Fruit fly (Drosophila melanogaster) whole organism, embryonic: ENCODE results near the gene AcCoAS.

Experiments
- ATbp ChIP-seq: fragments of 200-800 bp; sonication (Bioruptor generic); optimal IDR thresholded peaks from 2 replicates; lab custom pipeline; 2017; ENCODE audit warnings: missing biosample characterization, mild to moderate bottlenecking, missing genetic modification characterization, missing genetic modification reagents
- Abd-B ChIP-seq: fragments of 200-800 bp; sonication (Bioruptor generic); optimal IDR thresholded peaks from 2 replicates; lab custom pipeline; 2018; ENCODE audit warnings: missing biosample characterization, mild to moderate bottlenecking, missing genetic modification characterization, moderate library complexity
- Atf-2 ChIP-seq: fragments of 200-800 bp; sonication (Bioruptor generic); optimal IDR thresholded peaks from 2 replicates; lab custom pipeline; 2016; ENCODE audit warnings: missing biosample characterization, missing genetic modification characterization
- Awh ChIP-seq: fragments of 200-800 bp; sonication (Bioruptor generic); IDR thresholded peaks from 2 replicates; pipeline ENCODE4, ENCODE4 v1.3.6; 2022; ENCODE audit warnings: missing biosample characterization, missing genetic modification characterization
- B-H1 ChIP-seq: fragments of 200-800 bp; sonication (Bioruptor generic); IDR thresholded peaks from 3 replicates; pipeline ENCODE4 v1.3.6; 2022; ENCODE audit warnings: missing biosample characterization, missing genetic modification characterization
- BtbVII ChIP-seq: fragments of 200-800 bp; sonication (Bioruptor generic); optimal IDR thresholded peaks from 3 replicates; lab custom pipeline; 2017; ENCODE audit warnings: missing biosample characterization, mild to moderate bottlenecking, missing genetic modification characterization
- CG10959 ChIP-seq: fragments of 200-800 bp; sonication (Bioruptor generic); IDR thresholded peaks from 2 replicates; pipeline ENCODE4 v1.3.6; 2022; ENCODE audit warnings: missing biosample characterization, missing genetic modification characterization
- CG11093 ChIP-seq: fragments of 200-800 bp; sonication (Bioruptor generic); IDR thresholded peaks from 3 replicates; pipeline ENCODE4 v1.3.6; 2022; ENCODE audit warnings: missing biosample characterization, missing genetic modification characterization
- CG11247 ChIP-seq: fragments of 200-800 bp; sonication (Bioruptor generic); IDR thresholded peaks from 2 replicates; pipeline ENCODE4 v1.3.6; 2022; ENCODE audit warnings: missing biosample characterization, missing genetic modification characterization
- CG11504 ChIP-seq: fragments of 200-800 bp; sonication (Bioruptor generic); optimal IDR thresholded peaks from 3 replicates; lab custom pipeline; 2019; ENCODE audit warnings: missing biosample characterization, mild to moderate bottlenecking, missing genetic modification characterization, moderate library complexity
- CG14441 ChIP-seq: fragments of 200-800 bp; sonication (Bioruptor generic); IDR thresholded peaks from 2 replicates; pipeline ENCODE4 v1.3.6; 2022; ENCODE audit warnings: missing biosample characterization, missing genetic modification characterization
- CG15073 ChIP-seq: fragments of 200-800 bp; sonication (Bioruptor generic); optimal IDR thresholded peaks from 2 replicates; lab custom pipeline; 2016; ENCODE audit warnings: missing biosample characterization, missing genetic modification characterization
- CG15479 ChIP-seq: fragments of 200-800 bp; sonication (Bioruptor generic); optimal IDR thresholded peaks from 3 replicates; lab custom pipeline; 2019; ENCODE audit warnings: missing biosample characterization, mild to moderate bottlenecking, missing genetic modification characterization, moderate library complexity
- CG15601 ChIP-seq: fragments of 200-800 bp; sonication (Bioruptor generic); optimal IDR thresholded peaks from 3 replicates; lab custom pipeline; 2019; ENCODE audit warnings: missing biosample characterization, mild to moderate bottlenecking, missing genetic modification characterization, moderate library complexity
- CG16813 ChIP-seq: fragments of 200-800 bp; sonication (Bioruptor generic); IDR thresholded peaks from 3 replicates; pipeline ENCODE4 v1.3.6; 2022; ENCODE audit warnings: missing biosample characterization, missing genetic modification characterization; ENCODE audit not compliant: partially characterized antibody
- CG17361 ChIP-seq: fragments of 200-800 bp; sonication (Bioruptor generic); IDR thresholded peaks from 3 replicates; pipeline ENCODE4 v1.3.6; 2022; ENCODE audit warnings: missing biosample characterization, missing genetic modification characterization
- CG2116 ChIP-seq: fragments of 200-800 bp; sonication (Bioruptor generic); optimal IDR thresholded peaks from 3 replicates; lab custom pipeline; 2018; ENCODE audit warnings: missing biosample characterization, mild to moderate bottlenecking, missing genetic modification characterization
- CG2129 ChIP-seq: fragments of 200-800 bp; sonication (Bioruptor generic); IDR thresholded peaks from 2 replicates; pipeline ENCODE4 v1.3.6; 2022; ENCODE audit warnings: missing biosample characterization, missing genetic modification characterization; ENCODE audit not compliant: partially characterized antibody
- CG31441 ChIP-seq: fragments of 200-800 bp; sonication (Bioruptor generic); IDR thresholded peaks from 2 replicates; pipeline ENCODE4 v1.3.6; 2022; ENCODE audit warnings: missing biosample characterization, missing genetic modification characterization
- CG3281 ChIP-seq: fragments of 200-800 bp; sonication (Bioruptor generic); optimal IDR thresholded peaks from 3 replicates; lab custom pipeline; 2017; ENCODE audit warnings: missing biosample characterization, mild to moderate bottlenecking, missing genetic modification characterization
- CG33557 ChIP-seq: fragments of 200-800 bp; sonication (Bioruptor generic); optimal IDR thresholded peaks from 2 replicates; lab custom pipeline; 2019; ENCODE audit warnings: missing biosample characterization, mild to moderate bottlenecking, missing genetic modification characterization, moderate library complexity
- CG6689 ChIP-seq: fragments of 200-800 bp; sonication (Bioruptor generic); IDR thresholded peaks from 2 replicates; pipeline ENCODE4 v1.3.6; 2022; ENCODE audit warnings: missing biosample characterization, missing genetic modification characterization
- CG7556 ChIP-seq: fragments of 200-800 bp; sonication (Bioruptor generic); optimal IDR thresholded peaks from 2 replicates; lab custom pipeline; 2017; ENCODE audit warnings: missing biosample characterization, mild to moderate bottlenecking, missing genetic modification characterization
- CG7963 ChIP-seq: fragments of 200-800 bp; sonication (Bioruptor generic); IDR thresholded peaks from 3 replicates; pipeline ENCODE4 v1.3.6; 2022; ENCODE audit warnings: missing biosample characterization, missing genetic modification characterization; ENCODE audit not compliant: partially characterized antibody
- CG8388 ChIP-seq: fragments of 200-800 bp; sonication (Bioruptor generic); optimal IDR thresholded peaks from 2 replicates; lab custom pipeline; 2019; ENCODE audit warnings: missing biosample characterization, mild to moderate bottlenecking, missing genetic modification characterization, moderate library complexity
- CG8765 ChIP-seq: fragments of 200-800 bp; sonication (Bioruptor generic); IDR thresholded peaks from 2 replicates; pipeline ENCODE4 v1.3.6; 2022; ENCODE audit warnings: missing biosample characterization, missing genetic modification characterization
- CG8924 ChIP-seq: fragments of 200-800 bp; optimal IDR thresholded peaks from 3 replicates; lab custom pipeline; 2019; ENCODE audit warnings: missing biosample characterization, mild to moderate bottlenecking, missing genetic modification characterization, moderate library complexity
- CG9797 ChIP-seq: fragments of 200-800 bp; sonication (Bioruptor generic); optimal IDR thresholded peaks from 3 replicates; lab custom pipeline; 2018; ENCODE audit warnings: missing biosample characterization, mild to moderate bottlenecking, missing genetic modification characterization
- CG9932 ChIP-seq: fragments of 200-800 bp; sonication (Bioruptor generic); IDR thresholded peaks from 2 replicates; pipeline ENCODE4 v1.3.6; 2022; ENCODE audit warnings: missing biosample characterization, missing genetic modification characterization
- Dek ChIP-seq: fragments of 200-800 bp; sonication (Bioruptor generic); optimal IDR thresholded peaks from 3 replicates; lab custom pipeline; 2019; ENCODE audit warnings: missing biosample characterization, mild to moderate bottlenecking, missing genetic modification characterization, moderate library complexity
- Drgx ChIP-seq: fragments of 200-800 bp; sonication (Bioruptor generic); IDR thresholded peaks from 2 replicates; pipeline ENCODE4 v1.3.6; 2022; ENCODE audit warnings: missing biosample characterization, missing genetic modification characterization
- Hmr ChIP-seq: fragments of 200-800 bp; sonication (Bioruptor generic); optimal IDR thresholded peaks from 3 replicates; lab custom pipeline; 2017; ENCODE audit warnings: mild to moderate bottlenecking, missing biosample characterization, missing genetic modification reagents, missing genetic modification characterization
- Hr39 ChIP-seq: fragments of >200 bp; optimal IDR thresholded peaks from 2 replicates; lab custom pipeline; 2017
- MTF-1 ChIP-seq: fragments of 200-800 bp; sonication (Bioruptor generic); optimal IDR thresholded peaks from 2 replicates; lab custom pipeline; 2018; ENCODE audit warnings: missing biosample characterization, mild to moderate bottlenecking, missing genetic modification characterization, borderline replicate concordance
- NfI ChIP-seq: fragments of 200-800 bp; sonication (Bioruptor generic); optimal IDR thresholded peaks from 3 replicates; lab custom pipeline; 2018; ENCODE audit warnings: missing biosample characterization, mild to moderate bottlenecking, missing genetic modification characterization, moderate library complexity
- ara ChIP-seq: fragments of 200-800 bp; sonication (Bioruptor generic); IDR thresholded peaks from 2 replicates; pipeline ENCODE4 v1.3.6; 2022; ENCODE audit warnings: missing biosample characterization, missing genetic modification characterization
- az2 ChIP-seq: fragments of 200-800 bp; sonication (Bioruptor generic); optimal IDR thresholded peaks from 3 replicates; lab custom pipeline; 2016; ENCODE audit warnings: missing biosample characterization, missing genetic modification characterization
- br ChIP-seq: fragments of >200 bp; optimal IDR thresholded peaks from 2 replicates; lab custom pipeline; 2017
- chm ChIP-seq: fragments of 200-800 bp; sonication (Bioruptor generic); IDR thresholded peaks from 2 replicates; pipeline ENCODE4 v1.3.6; 2022; ENCODE audit warnings: missing biosample characterization, missing genetic modification characterization
- dati ChIP-seq: fragments of 200-800 bp; sonication (Bioruptor generic); IDR thresholded peaks from 2 replicates; pipeline ENCODE4 v1.3.6; 2022; ENCODE audit warnings: missing biosample characterization, missing genetic modification characterization
- ewg ChIP-seq: fragments of 200-800 bp; sonication (Bioruptor generic); optimal IDR thresholded peaks from 3 replicates; lab custom pipeline; 2017; ENCODE audit warnings: mild to moderate bottlenecking, missing biosample characterization, missing genetic modification reagents, missing genetic modification characterization
- fd3F ChIP-seq: fragments of 200-800 bp; sonication (Bioruptor generic); optimal IDR thresholded peaks from 2 replicates; lab custom pipeline; 2018; ENCODE audit warnings: missing biosample characterization, mild to moderate bottlenecking, missing genetic modification characterization, moderate library complexity
- ftz-f1 ChIP-seq: fragments of 200-800 bp; sonication (Bioruptor generic); optimal IDR thresholded peaks from 2 replicates; lab custom pipeline; 2016; ENCODE audit warnings: missing biosample characterization, missing genetic modification characterization
- jing ChIP-seq: fragments of 200-800 bp; sonication (Bioruptor generic); optimal IDR thresholded peaks from 2 replicates; lab custom pipeline; 2018; ENCODE audit warnings: missing biosample characterization, mild to moderate bottlenecking, missing genetic modification characterization
- klu ChIP-seq: fragments of 200-800 bp; sonication (Bioruptor generic); IDR thresholded peaks from 2 replicates; pipeline ENCODE4 v1.3.6; 2022; ENCODE audit warnings: missing biosample characterization, missing genetic modification characterization
- nom ChIP-seq: fragments of 200-800 bp; sonication (Bioruptor generic); optimal IDR thresholded peaks from 2 replicates; lab custom pipeline; 2017; ENCODE audit warnings: missing biosample characterization, missing genetic modification characterization, mild to moderate bottlenecking, moderate library complexity, missing genetic modification reagents
- pita ChIP-seq: fragments of 200-800 bp; sonication (Bioruptor generic); optimal IDR thresholded peaks from 2 replicates; lab custom pipeline; 2017; ENCODE audit warnings: missing biosample characterization, mild to moderate bottlenecking, missing genetic modification characterization
- sens-2 ChIP-seq: fragments of 200-800 bp; sonication (Bioruptor generic); IDR thresholded peaks from 2 replicates; pipeline ENCODE4 v1.3.6; 2022; ENCODE audit warnings: missing biosample characterization, missing genetic modification characterization
- ssp ChIP-seq: fragments of 200-800 bp; sonication (Bioruptor generic); IDR thresholded peaks from 2 replicates; pipeline ENCODE4 v1.3.6; 2022; ENCODE audit warnings: missing biosample characterization, missing genetic modification characterization
- usp ChIP-seq: fragments of >200 bp; optimal IDR thresholded peaks from 2 replicates; lab custom pipeline; 2017; ENCODE audit warnings: missing biosample characterization, missing genetic modification characterization
- wek ChIP-seq: fragments of 200-800 bp; sonication (Bioruptor generic); optimal IDR thresholded peaks from 3 replicates; lab custom pipeline; 2018; ENCODE audit warnings: missing biosample characterization, mild to moderate bottlenecking, missing genetic modification characterization, moderate library complexity

The AcCoAS gene

DNA sequence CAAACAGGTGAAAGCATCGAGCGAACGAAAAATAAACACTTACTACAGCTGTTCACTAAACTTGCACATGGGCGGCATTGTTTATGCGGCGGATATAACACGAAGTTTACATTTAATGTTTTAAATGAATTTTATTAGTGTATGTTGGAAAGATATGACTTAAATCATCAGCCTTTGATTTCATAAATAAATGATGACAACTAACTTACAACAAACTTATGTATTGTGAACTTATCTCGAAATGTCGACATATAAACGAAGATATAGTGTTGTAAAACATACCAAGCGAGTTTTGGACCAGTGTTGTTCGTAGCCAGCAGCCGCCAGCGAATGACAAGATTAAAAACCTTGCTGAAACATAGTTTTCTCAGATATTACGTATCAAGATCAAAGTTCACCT lies 24.4 kb upstream of the AcCoAS start, which contains the start of the genes CG11309 and CG7632 (continued):
- TF ChIP-seq Awh (GFP tag; lab: Robert Waterston, UW) = peak; percentile 99
- TF ChIP-seq Hmr (GFP tag; lab: Kevin White, UChicago) = peak; percentile 100
- peak; percentile 96 for TF ChIP-seq B-H1 (GFP tag; lab: Robert Waterston, UW)
- peak; percentile 99 for TF ChIP-seq ATbp (GFP tag; lab: Kevin White, UChicago)
- peak; percentile 97 for TF ChIP-seq CG11247
- peak; percentile 99 for TF ChIP-seq az2
- peak; percentile 96 for TF ChIP-seq Abd-B (GFP tag; lab: Kevin White, UChicago)
- peak; percentile 100 for TF ChIP-seq chm
- peak; percentile 95 for TF ChIP-seq dati (GFP tag; lab: Robert Waterston, UW)
- TF ChIP-seq CG9932 = peak; percentile 96
- TF ChIP-seq NfI (GFP tag; lab: Kevin White, UChicago) = peak; percentile 99
- TF ChIP-seq ssp (GFP tag; lab: Robert Waterston, UW) = peak; percentile 82
- peak; percentile 98 for TF ChIP-seq CG6689 (GFP tag; lab: Robert Waterston, UW)
- peak; percentile 97 for TF ChIP-seq Atf-2 (GFP tag; lab: Kevin White, UChicago)
- TF ChIP-seq wek (GFP tag; lab: Kevin White, UChicago) = peak; percentile 98
- TF ChIP-seq Drgx = peak; percentile 99
- TF ChIP-seq BtbVII (GFP tag; lab: Kevin White, UChicago) = peak; percentile 100
- TF ChIP-seq CG3281 = peak; percentile 100
- peak; percentile 81 for TF ChIP-seq CG15479 (GFP tag; lab: Kevin White, UChicago)
- peak; percentile 97 for TF ChIP-seq jing
- TF ChIP-seq CG8924 (tag; lab: Kevin White, UChicago) = peak; percentile 100
- peak; percentile 99 for TF ChIP-seq MTF-1 (GFP tag; lab: Kevin White, UChicago)
- no peak for TF ChIP-seq Hr39 (lab: Kevin White, UChicago)
- TF ChIP-seq CG2116 = peak; percentile 93
- peak; percentile 94 for TF ChIP-seq CG8765
- TF ChIP-seq sens-2 (GFP tag; lab: Robert Waterston, UW) = peak; percentile 99
- peak; percentile 10; the same call in 1 of the 3 replicates for TF ChIP-seq CG16813 (GFP tag; lab: Robert Waterston, UW)
- peak; percentile 96 for TF ChIP-seq ewg (GFP tag; lab: Kevin White, UChicago)
- peak; percentile 96 for TF ChIP-seq CG14441 (GFP tag; lab: Robert Waterston, UW)
- peak; percentile 99 for TF ChIP-seq CG7556 (GFP tag; lab: Kevin White, UChicago)
- TF ChIP-seq CG8388 (GFP tag; lab: Kevin White, UChicago) = peak; percentile 100
- no peak for TF ChIP-seq br
- TF ChIP-seq CG11093 = peak; percentile 91
- TF ChIP-seq CG15073 (GFP tag; lab: Kevin White, UChicago) = peak; percentile 79
- TF ChIP-seq CG2129 (GFP tag; lab: Robert Waterston, UW) = no peak
- peak; percentile 99 for TF ChIP-seq CG17361 (GFP tag; lab: Robert Waterston, UW)
- peak; percentile 89 for TF ChIP-seq klu (GFP tag; lab: Robert Waterston, UW)
- TF ChIP-seq Dek (tag; lab: Kevin White, UChicago) = peak; percentile 99
- peak; percentile 97 for TF ChIP-seq CG10959 (GFP tag; lab: Robert Waterston, UW)
- TF ChIP-seq pita (GFP tag; lab: Kevin White, UChicago) = no peak
- TF ChIP-seq ara (GFP tag; lab: Robert Waterston, UW) = peak; percentile 99
- TF ChIP-seq ftz-f1 (GFP tag; lab: Kevin White, UChicago) = peak; percentile 93
- TF ChIP-seq CG9797 (GFP tag; lab: Kevin White, UChicago) = peak; percentile 74
- TF ChIP-seq CG15601 = peak; percentile 99
- peak; percentile 98 for TF ChIP-seq CG11504 (tag; lab: Kevin White, UChicago)
- TF ChIP-seq nom (GFP tag; lab: Kevin White, UChicago) = peak; percentile 99
- no peak for TF ChIP-seq usp
- TF ChIP-seq fd3F = peak; percentile 98
- peak; percentile 100 for TF ChIP-seq CG33557
- peak; percentile 100 for TF ChIP-seq CG31441 (GFP tag; lab: Robert Waterston, UW)
- TF ChIP-seq CG7963 (GFP tag; lab: Robert Waterston, UW) = no peak
